Worm (Caenorhabditis elegans): ENCODE measurements around the gene ida-1.

- TF ChIP-seq ZK546.5 (tag; optimal IDR thresholded peaks at IDR 0.05) = no peak
- TF ChIP-seq skn-1 (tag; optimal IDR thresholded peaks at IDR 0.05) = no peak
- no peak for TF ChIP-seq nhr-28 (tag; optimal IDR thresholded peaks at IDR 0.05)
- TF ChIP-seq ama-1 (optimal IDR thresholded peaks at IDR 0.05) = no peak
- no peak for TF ChIP-seq fkh-10 (GFP tag; optimal IDR thresholded peaks at IDR 0.05)
- TF ChIP-seq egl-27 (tag; optimal IDR thresholded peaks at IDR 0.05) = no peak
Measured at ce11 chrIII:5785273-5785929, 30.1 kb downstream of the ida-1 start, which contains the start of gene Y37B11A.3.

All from whole organism, L3 larva.